Worm (Caenorhabditis elegans) whole organism, L4/young adult: ENCODE measurements around the gene btb-8.

Source experiments
- W03F9.2 ChIP-seq: fragments of 150-350 bp; optimal IDR thresholded peaks from 2 replicates; lab custom pipeline; 2014; ENCODE audit warnings: missing biosample characterization, missing genetic modification characterization
- dao-5 ChIP-seq: sonication (generic microtip); optimal IDR thresholded peaks from 2 replicates; lab custom pipeline; 2016; ENCODE audit warnings: missing genotype, missing genetic modification characterization, moderate library complexity, missing compliant biosample characterization

DNA sequence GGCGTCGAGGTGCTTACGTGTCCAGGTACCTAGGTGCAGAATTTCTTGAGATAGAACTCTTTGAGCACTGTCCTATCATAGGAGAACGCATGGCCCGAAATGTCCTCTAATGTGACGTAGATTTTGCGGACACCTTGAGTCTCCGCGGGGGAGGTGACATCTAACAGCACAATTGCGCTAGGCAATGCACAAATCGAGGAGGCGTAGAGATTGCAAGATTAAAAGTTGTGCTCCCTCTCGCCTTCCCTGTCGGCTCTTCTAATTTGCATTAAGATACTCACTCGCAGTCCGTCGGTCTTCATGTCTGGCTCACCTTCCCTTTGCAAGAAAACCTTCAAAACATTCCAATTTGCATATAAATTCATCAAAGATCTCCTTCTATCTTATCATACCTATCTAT lies 37.0 kb downstream of the btb-8 start, which contains the start of gene F36H5.18:
- no peak for TF ChIP-seq W03F9.2 (tag; lab: Kevin White, UChicago)
- TF ChIP-seq dao-5 (tag; lab: Kevin White, UChicago): no peak
